Worm (Caenorhabditis elegans): ENCODE measurements around the gene sft-4.

DNA sequence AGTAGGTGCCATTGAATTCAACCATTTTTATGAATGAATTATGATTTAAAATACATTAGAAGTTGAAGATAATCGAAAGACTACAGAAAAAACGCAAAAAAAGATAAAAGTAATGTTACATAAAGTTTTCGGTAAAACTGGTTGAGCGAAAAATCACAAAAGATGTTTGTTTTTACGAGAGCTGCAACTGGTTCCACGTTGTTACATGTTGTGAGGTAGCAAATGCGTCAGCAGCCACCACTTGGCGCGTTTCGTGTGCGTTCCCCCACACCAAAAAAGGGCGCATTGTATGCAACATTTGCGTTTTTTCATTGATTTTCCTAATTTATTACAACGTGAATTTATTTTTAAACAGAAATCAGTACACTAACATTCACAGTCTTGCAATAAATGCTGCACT, 1.6 kb upstream of the sft-4 start, which contains the start of gene gakh-1:
- TF ChIP-seq ets-7 (tag; optimal IDR thresholded peaks at IDR 0.05): no peak
- TF ChIP-seq aly-1 (tag; optimal IDR thresholded peaks at IDR 0.05): no peak
- no peak for TF ChIP-seq hmbx-1 (tag; optimal IDR thresholded peaks at IDR 0.05)
- no peak for TF ChIP-seq hmg-4 (GFP tag; optimal IDR thresholded peaks at IDR 0.05)
- no peak for TF ChIP-seq B0310.2 (tag; optimal IDR thresholded peaks at IDR 0.05)
- TF ChIP-seq F13C5.2 (tag; optimal IDR thresholded peaks at IDR 0.05): no peak
- TF ChIP-seq ama-1 (optimal IDR thresholded peaks at IDR 0.05): no peak
- TF ChIP-seq tbx-37 (GFP tag; conservative IDR thresholded peaks at IDR 0.05): no peak
- no peak for TF ChIP-seq scrt-1 (GFP tag; IDR thresholded peaks at IDR 0.05)
- no peak for TF ChIP-seq flt-1 (GFP tag; IDR thresholded peaks at IDR 0.05)
- no peak for TF ChIP-seq sea-1 (GFP tag; conservative IDR thresholded peaks at IDR 0.05)
- TF ChIP-seq tra-4 (tag; optimal IDR thresholded peaks at IDR 0.05): no peak
